Worm (Caenorhabditis elegans) whole organism, L4/young adult: ENCODE data around the gene arle-14.

Experiments used
- W03F9.2 ChIP-seq: fragments of 150-350 bp; optimal IDR thresholded peaks from 2 replicates; lab custom pipeline; 2014; ENCODE audit warnings: missing biosample characterization, missing genetic modification characterization
- dao-5 ChIP-seq: sonication (generic microtip); optimal IDR thresholded peaks from 2 replicates; lab custom pipeline; 2016; ENCODE audit warnings: missing genotype, missing genetic modification characterization, moderate library complexity, missing compliant biosample characterization
- him-1 ChIP-seq: sonication (generic microtip); optimal IDR thresholded peaks from 2 replicates; lab custom pipeline; 2016; ENCODE audit warnings: missing genotype, missing genetic modification reagents, missing genetic modification characterization, missing compliant biosample characterization

arle-14 gene

ce11 chrIII:5683998-5684397, 8.7 kb upstream of the arle-14 start, which contains the start of gene rcan-1:
rcan-1 (minus strand) TSS chrIII:5684098.
- no peak for TF ChIP-seq W03F9.2
- TF ChIP-seq him-1 (tag; lab: Kevin White, UChicago), result no peak
- TF ChIP-seq dao-5 (tag; lab: Kevin White, UChicago), result no peak

ce11 chrIII:5688246-5688645, 4.5 kb upstream of the arle-14 start:
- TF ChIP-seq him-1 (tag; lab: Kevin White, UChicago), result no peak
- TF ChIP-seq W03F9.2, result no peak
- TF ChIP-seq dao-5 (tag; lab: Kevin White, UChicago), result no peak

ce11 chrIII:5691826-5692225, 880 bp upstream of the arle-14 start:
- TF ChIP-seq him-1 (tag; lab: Kevin White, UChicago), result no peak
- TF ChIP-seq dao-5 (tag; lab: Kevin White, UChicago), result no peak
- no peak for TF ChIP-seq W03F9.2

ce11 chrIII:5693736-5694135, 1.0 kb downstream of the arle-14 start, which contains the start of gene B0336.13:
B0336.13 (plus strand) TSS chrIII:5694036.
- TF ChIP-seq W03F9.2, result no peak
- no peak for TF ChIP-seq dao-5 (tag; lab: Kevin White, UChicago)
- no peak for TF ChIP-seq him-1 (tag; lab: Kevin White, UChicago)

ce11 chrIII:5697266-5697665, 4.6 kb downstream of the arle-14 start, which contains the start of gene B0336.7:
B0336.7 (minus strand) TSS chrIII:5697366.
- TF ChIP-seq dao-5 (tag; lab: Kevin White, UChicago) (no peak), W03F9.2 (no peak), him-1 (tag; lab: Kevin White, UChicago) (no peak)

ce11 chrIII:5697963-5698730, 5.4 kb downstream of the arle-14 start, which contains the start of the genes lgg-3 and rgs-5:
lgg-3 (minus strand) TSS chrIII:5698013.
rgs-5 (plus strand) TSS chrIII:5698555.
- TF ChIP-seq W03F9.2, result peak; percentile 73
- TF ChIP-seq dao-5 (tag; lab: Kevin White, UChicago), result no peak

- TF ChIP-seq W03F9.2 (no peak), him-1 (tag; lab: Kevin White, UChicago) (no peak), dao-5 (tag; lab: Kevin White, UChicago) (no peak)
Observed at ce11 chrIII:5701491-5701890, 8.8 kb downstream of the arle-14 start.

ce11 chrIII:5705228-5705888, 12.7 kb downstream of the arle-14 start, which contains the start of gene swp-1:
swp-1 (minus strand) TSS chrIII:5705525.
- no peak for TF ChIP-seq W03F9.2
- TF ChIP-seq dao-5 (tag; lab: Kevin White, UChicago), result no peak
- TF ChIP-seq him-1 (tag; lab: Kevin White, UChicago), result no peak

ce11 chrIII:5706077-5706627, 13.4 kb downstream of the arle-14 start, which contains the start of gene rpl-23:
rpl-23 (minus strand) TSS chrIII:5706127.
- TF ChIP-seq him-1 (tag; lab: Kevin White, UChicago) (peak; percentile 52), dao-5 (tag; lab: Kevin White, UChicago) (no peak), W03F9.2 (peak; percentile 94)

- no peak for TF ChIP-seq him-1 (tag; lab: Kevin White, UChicago)
- no peak for TF ChIP-seq dao-5 (tag; lab: Kevin White, UChicago)
- TF ChIP-seq W03F9.2, result no peak
Observed at ce11 chrIII:5707546-5707945, 14.8 kb downstream of the arle-14 start.

- TF ChIP-seq W03F9.2 (no peak), him-1 (tag; lab: Kevin White, UChicago) (no peak), dao-5 (tag; lab: Kevin White, UChicago) (no peak)
Observed at ce11 chrIII:5708024-5708423, 15.3 kb downstream of the arle-14 start.

ce11 chrIII:5709224-5709623, 16.5 kb downstream of the arle-14 start, which contains the start of gene hpo-28:
hpo-28 (minus strand) TSS chrIII:5709324.
- no peak for TF ChIP-seq dao-5 (tag; lab: Kevin White, UChicago)
- no peak for TF ChIP-seq him-1 (tag; lab: Kevin White, UChicago)
- no peak for TF ChIP-seq W03F9.2

ce11 chrIII:5710045-5710444, 17.3 kb downstream of the arle-14 start, which contains the start of gene B0336.12:
B0336.12 (minus strand) TSS chrIII:5710145.
- TF ChIP-seq dao-5 (tag; lab: Kevin White, UChicago) (no peak), W03F9.2 (no peak), him-1 (tag; lab: Kevin White, UChicago) (no peak)
